Fruit fly (Drosophila melanogaster): ENCODE results near the gene Ir7b.

Ir7b gene

dm6 chrX:7911983-7912630, 45.3 kb upstream of the Ir7b start, which contains the start of gene snz (continued):
- TF ChIP-seq GATAe (GFP tag; conservative IDR thresholded peaks at IDR 0.05) (peak; percentile 54; the same call in 1 of the 2 replicates), Dref (GFP tag; IDR thresholded peaks at IDR 0.05) (peak; percentile 88), CG2116 (GFP tag; optimal IDR thresholded peaks at IDR 0.05) (peak; percentile 87), E2f2 (GFP tag; IDR thresholded peaks at IDR 0.05) (peak; percentile 83), CG13624 (GFP tag; optimal IDR thresholded peaks at IDR 0.05) (peak; percentile 47), oc (tag; optimal IDR thresholded peaks at IDR 0.05) (no peak), CG12659 (GFP tag; optimal IDR thresholded peaks at IDR 0.05) (peak; percentile 31), CG17385 (GFP tag; optimal IDR thresholded peaks at IDR 0.05) (peak; percentile 1), gfzf (GFP tag; optimal IDR thresholded peaks at IDR 0.05) (peak; percentile 2), klu (GFP tag; IDR thresholded peaks at IDR 0.05) (no peak), chinmo (GFP tag; IDR thresholded peaks at IDR 0.05; ENCODE audit: partially characterized antibody) (peak; percentile 81; the same call in 3 of the 4 replicates), cas (GFP tag; IDR thresholded peaks at IDR 0.05) (no peak), CG9932 (GFP tag; IDR thresholded peaks at IDR 0.05) (0 out of 2 replicates have a peak, but pooled peaks have one; percentile 5), CG10209 (GFP tag; optimal IDR thresholded peaks at IDR 0.05) (no peak), kni (GFP tag; optimal IDR thresholded peaks at IDR 0.05) (no peak), CG33213 (GFP tag; optimal IDR thresholded peaks at IDR 0.05) (no peak), CG12942 (GFP tag; optimal IDR thresholded peaks at IDR 0.05) (no peak), CG16813 (GFP tag; IDR thresholded peaks at IDR 0.05; ENCODE audit: partially characterized antibody) (peak; percentile 71), scrt (GFP tag; optimal IDR thresholded peaks at IDR 0.05) (peak; percentile 87), unc-4 (GFP tag; IDR thresholded peaks at IDR 0.05; ENCODE audit: partially characterized antibody) (peak; percentile 74), aop (GFP tag; IDR thresholded peaks at IDR 0.05) (no peak), gce (GFP tag; IDR thresholded peaks at IDR 0.05) (no peak), CG10431 (GFP tag; optimal IDR thresholded peaks at IDR 0.05) (no peak), psq (GFP tag; optimal IDR thresholded peaks at IDR 0.05) (no peak), HmgZ (tag; optimal IDR thresholded peaks at IDR 0.05) (peak; percentile 54), mirr (GFP tag; optimal IDR thresholded peaks at IDR 0.05) (peak; percentile 83), pfk (GFP tag; optimal IDR thresholded peaks at IDR 0.05) (peak; percentile 67), Doc3 (GFP tag; IDR thresholded peaks at IDR 0.05; ENCODE audit: partially characterized antibody) (peak; percentile 57; the same call in 1 of the 3 replicates), tio (GFP tag; optimal IDR thresholded peaks at IDR 0.05) (no peak), Nf-YC (tag; optimal IDR thresholded peaks at IDR 0.05) (peak; percentile 50), gcm2 (GFP tag; optimal IDR thresholded peaks at IDR 0.05) (no peak), Atf-2 (GFP tag; optimal IDR thresholded peaks at IDR 0.05) (no peak), CG2889 (GFP tag; IDR thresholded peaks at IDR 0.05) (no peak), nerfin-2 (GFP tag; IDR thresholded peaks at IDR 0.05; ENCODE audit: partially characterized antibody) (peak; percentile 65), CG8388 (GFP tag; optimal IDR thresholded peaks at IDR 0.05) (no peak), CG2120 (GFP tag; optimal IDR thresholded peaks at IDR 0.05) (peak; percentile 25), CG15514 (GFP tag; optimal IDR thresholded peaks at IDR 0.05) (peak; percentile 25), hb (GFP tag; IDR thresholded peaks at IDR 0.05; ENCODE audit: partially characterized antibody) (peak; percentile 75), Scr (GFP tag; IDR thresholded peaks at IDR 0.05; ENCODE audit: partially characterized antibody) (peak; percentile 74), Dbx (GFP tag; IDR thresholded peaks at IDR 0.05) (0 out of 3 replicates have a peak, but pooled peaks have one; percentile 5), bbx (GFP tag; IDR thresholded peaks at IDR 0.05; ENCODE audit: partially characterized antibody) (peak; percentile 86), CoRest (tag; optimal IDR thresholded peaks at IDR 0.05) (peak; percentile 23), dm (GFP tag; optimal IDR thresholded peaks at IDR 0.05) (no peak), prd (optimal IDR thresholded peaks at IDR 0.05) (no peak), prd (GFP tag; IDR thresholded peaks at IDR 0.05) (peak; percentile 5; the same call in 1 of the 3 replicates), HLH54F (GFP tag; optimal IDR thresholded peaks at IDR 0.05) (no peak), Sry-δ (GFP tag; optimal IDR thresholded peaks at IDR 0.05) (peak; percentile 74), ewg (GFP tag; optimal IDR thresholded peaks at IDR 0.05) (peak; percentile 86), nom (GFP tag; optimal IDR thresholded peaks at IDR 0.05) (peak; percentile 11)

All from whole organism, embryonic.